Fruit fly (Drosophila melanogaster) whole organism, pupa: ENCODE results near the gene Torsin.

Experiments used
- CG15710 ChIP-seq: fragments of 200-800 bp; sonication (Bioruptor generic); optimal IDR thresholded peaks from 2 replicates; lab custom pipeline; 2018; ENCODE audit warnings: missing biosample characterization, mild to moderate bottlenecking, missing genetic modification characterization, moderate library complexity
- CG17806 ChIP-seq: fragments of 200-800 bp; sonication (Bioruptor generic); optimal IDR thresholded peaks from 2 replicates; lab custom pipeline; 2018; ENCODE audit warnings: missing biosample characterization, mild to moderate bottlenecking, missing genetic modification characterization, moderate library complexity
- EcR ChIP-seq: fragments of 200-800 bp; sonication (Bioruptor generic); optimal IDR thresholded peaks from 3 replicates; lab custom pipeline; 2019; ENCODE audit warnings: missing biosample characterization, missing genetic modification characterization, mild to moderate bottlenecking, moderate library complexity, missing genetic modification reagents
- Ets98B ChIP-seq: fragments of 200-800 bp; sonication (Bioruptor generic); IDR thresholded peaks from 2 replicates; pipeline ENCODE4 v1.3.6; 2022; ENCODE audit warnings: missing biosample characterization, missing genetic modification characterization

dm6 chrX:4654397-4654796 lies 4.6 kb upstream of the Torsin start, which contains the start of gene CG15473:
- TF ChIP-seq CG17806 (tag; lab: Kevin White, UChicago) (no peak), EcR (GFP tag; lab: Kevin White, UChicago) (no peak), Ets98B (GFP tag; lab: Robert Waterston, UW) (no peak), CG15710 (tag; lab: Kevin White, UChicago) (no peak)
